Worm (Caenorhabditis elegans): ENCODE measurements around the gene clec-202.

clec-202 gene

ce11 chrIV:17399455-17399854, 38.2 kb downstream of the clec-202 start, which contains the start of gene T02D1.4:
TSS of gene T02D1.4 (plus strand) at chrIV:17399755.
- TF ChIP-seq lin-39 (tag; optimal IDR thresholded peaks at IDR 0.05), result no peak
- no peak for TF ChIP-seq crh-2 (tag; optimal IDR thresholded peaks at IDR 0.05)
- no peak for TF ChIP-seq dmd-4 (tag; optimal IDR thresholded peaks at IDR 0.05)
- TF ChIP-seq sem-4 (tag; optimal IDR thresholded peaks at IDR 0.05), result no peak
- no peak for TF ChIP-seq lsy-2 (tag; optimal IDR thresholded peaks at IDR 0.05)
- no peak for TF ChIP-seq skn-1 (tag; optimal IDR thresholded peaks at IDR 0.05)
- TF ChIP-seq peb-1 (tag; optimal IDR thresholded peaks at IDR 0.05), result no peak

ce11 chrIV:17405530-17405929, 44.3 kb downstream of the clec-202 start, which contains the start of gene pmp-4:
TSS of gene pmp-4 (minus strand) at chrIV:17405630.
- TF ChIP-seq nhr-21 (tag; optimal IDR thresholded peaks at IDR 0.05), result no peak
- no peak for TF ChIP-seq unc-39 (tag; optimal IDR thresholded peaks at IDR 0.05)
- TF ChIP-seq aly-2 (tag; optimal IDR thresholded peaks at IDR 0.05), result no peak
- TF ChIP-seq ztf-11 (tag; optimal IDR thresholded peaks at IDR 0.05), result no peak
- TF ChIP-seq fos-1 (tag; optimal IDR thresholded peaks at IDR 0.05), result peak; percentile 10

ce11 chrIV:17406119-17406518, 44.9 kb downstream of the clec-202 start:
- TF ChIP-seq fos-1 (tag; optimal IDR thresholded peaks at IDR 0.05) (peak; percentile 6), nhr-25 (tag; optimal IDR thresholded peaks at IDR 0.05) (no peak), lin-13 (GFP tag; optimal IDR thresholded peaks at IDR 0.05) (no peak), blmp-1 (tag; optimal IDR thresholded peaks at IDR 0.05; ENCODE audit: insufficient read depth) (peak; percentile 57), gmeb-1 (tag; optimal IDR thresholded peaks at IDR 0.05) (peak; percentile 3), lsy-2 (tag; optimal IDR thresholded peaks at IDR 0.05) (no peak), skn-1 (tag; optimal IDR thresholded peaks at IDR 0.05) (no peak), nhr-77 (tag; optimal IDR thresholded peaks at IDR 0.05) (no peak), crh-2 (tag; optimal IDR thresholded peaks at IDR 0.05) (peak; percentile 10), sma-9 (GFP tag; optimal IDR thresholded peaks at IDR 0.05) (peak; percentile 54), sma-9 (tag; optimal IDR thresholded peaks at IDR 0.05) (no peak), nhr-129 (tag; optimal IDR thresholded peaks at IDR 0.05) (peak; percentile 19)

ce11 chrIV:17407025-17407424, 45.8 kb downstream of the clec-202 start, which contains the start of gene T02D1.7:
TSS of gene T02D1.7 (minus strand) at chrIV:17407125.
- TF ChIP-seq aly-2 (tag; optimal IDR thresholded peaks at IDR 0.05) (no peak), dmd-4 (tag; optimal IDR thresholded peaks at IDR 0.05) (no peak), unc-62 (GFP tag; optimal IDR thresholded peaks at IDR 0.05) (no peak), nhr-23 (tag; optimal IDR thresholded peaks at IDR 0.05) (no peak), zag-1 (tag; optimal IDR thresholded peaks at IDR 0.05) (no peak), lin-13 (GFP tag; optimal IDR thresholded peaks at IDR 0.05) (no peak), unc-55 (GFP tag; optimal IDR thresholded peaks at IDR 0.05) (no peak), sem-4 (tag; optimal IDR thresholded peaks at IDR 0.05) (no peak), elt-3 (tag; optimal IDR thresholded peaks at IDR 0.05) (no peak), mbf-1 (tag; optimal IDR thresholded peaks at IDR 0.05) (no peak), lin-39 (tag; optimal IDR thresholded peaks at IDR 0.05) (no peak), skn-1 (tag; optimal IDR thresholded peaks at IDR 0.05) (no peak), nhr-129 (tag; optimal IDR thresholded peaks at IDR 0.05) (no peak), F13H6.1 (tag; optimal IDR thresholded peaks at IDR 0.05) (no peak), blmp-1 (tag; optimal IDR thresholded peaks at IDR 0.05; ENCODE audit: insufficient read depth) (no peak), Y55F3AM.14 (GFP tag; optimal IDR thresholded peaks at IDR 0.05) (no peak), sma-9 (GFP tag; optimal IDR thresholded peaks at IDR 0.05) (no peak), sma-9 (tag; optimal IDR thresholded peaks at IDR 0.05) (no peak), lin-11 (tag; optimal IDR thresholded peaks at IDR 0.05) (no peak), nhr-77 (tag; optimal IDR thresholded peaks at IDR 0.05) (no peak), ceh-16 (tag; optimal IDR thresholded peaks at IDR 0.05) (no peak)

- TF ChIP-seq elt-1 (tag; optimal IDR thresholded peaks at IDR 0.05), result no peak
These were observed 46.2 kb downstream of the clec-202 start, which contains the start of gene T02D1.9 for ce11 chrIV:17407491-17407890. TSS of gene T02D1.9 (minus strand) at chrIV:17407591.

ce11 chrIV:17413343-17413742, 52.1 kb downstream of the clec-202 start:
- no peak for TF ChIP-seq nhr-25 (tag; optimal IDR thresholded peaks at IDR 0.05)

Data from whole organism, L2 larva.